Worm (Caenorhabditis elegans): ENCODE data around the gene daf-14.

daf-14 gene

ce11 chrIV:10294030-10294429 lies 43.6 kb downstream of the daf-14 start, which contains the start of gene R09E10.6:
TSS of gene R09E10.6 (minus strand) at chrIV:10294130.
- TF ChIP-seq nhr-77 (tag; optimal IDR thresholded peaks at IDR 0.05) (no peak), mdl-1 (tag; optimal IDR thresholded peaks at IDR 0.05) (no peak)

- TF ChIP-seq unc-55 (GFP tag; optimal IDR thresholded peaks at IDR 0.05) (no peak), ama-1 (optimal IDR thresholded peaks at IDR 0.05) (no peak), ztf-4 (tag; optimal IDR thresholded peaks at IDR 0.05) (peak; percentile 47), ceh-16 (tag; optimal IDR thresholded peaks at IDR 0.05) (no peak)
These were observed 44.7 kb downstream of the daf-14 start, which contains the start of gene R09E10.13 for ce11 chrIV:10295084-10295483. TSS of gene R09E10.13 (minus strand) at chrIV:10295144.

ce11 chrIV:10296036-10296435 lies 45.6 kb downstream of the daf-14 start:
- TF ChIP-seq nhr-6 (tag; optimal IDR thresholded peaks at IDR 0.05), result no peak
- no peak for TF ChIP-seq crh-2 (tag; optimal IDR thresholded peaks at IDR 0.05)
- TF ChIP-seq mab-5 (tag; optimal IDR thresholded peaks at IDR 0.05), result no peak

- TF ChIP-seq elt-1 (tag; optimal IDR thresholded peaks at IDR 0.05) (no peak), nhr-25 (tag; optimal IDR thresholded peaks at IDR 0.05) (no peak), nhr-77 (tag; optimal IDR thresholded peaks at IDR 0.05) (no peak), Y55F3AM.14 (GFP tag; optimal IDR thresholded peaks at IDR 0.05) (no peak), ama-1 (optimal IDR thresholded peaks at IDR 0.05) (no peak), mbf-1 (tag; optimal IDR thresholded peaks at IDR 0.05) (no peak), ceh-16 (tag; optimal IDR thresholded peaks at IDR 0.05) (no peak), lin-39 (tag; optimal IDR thresholded peaks at IDR 0.05) (no peak), unc-55 (GFP tag; optimal IDR thresholded peaks at IDR 0.05) (no peak), skn-1 (tag; optimal IDR thresholded peaks at IDR 0.05) (no peak), nhr-11 (tag; optimal IDR thresholded peaks at IDR 0.05) (no peak), lin-13 (GFP tag; optimal IDR thresholded peaks at IDR 0.05) (no peak), C34F6.9 (tag; optimal IDR thresholded peaks at IDR 0.05) (no peak), sma-3 (GFP tag; optimal IDR thresholded peaks at IDR 0.05) (no peak), sem-4 (tag; optimal IDR thresholded peaks at IDR 0.05) (no peak), zag-1 (tag; optimal IDR thresholded peaks at IDR 0.05) (no peak), crh-2 (tag; optimal IDR thresholded peaks at IDR 0.05) (no peak), F13H6.1 (tag; optimal IDR thresholded peaks at IDR 0.05) (no peak)
These were observed 51.8 kb downstream of the daf-14 start, which contains the start of gene R09E10.5 for ce11 chrIV:10302203-10302602. TSS of gene R09E10.5 (minus strand) at chrIV:10302303.

DNA sequence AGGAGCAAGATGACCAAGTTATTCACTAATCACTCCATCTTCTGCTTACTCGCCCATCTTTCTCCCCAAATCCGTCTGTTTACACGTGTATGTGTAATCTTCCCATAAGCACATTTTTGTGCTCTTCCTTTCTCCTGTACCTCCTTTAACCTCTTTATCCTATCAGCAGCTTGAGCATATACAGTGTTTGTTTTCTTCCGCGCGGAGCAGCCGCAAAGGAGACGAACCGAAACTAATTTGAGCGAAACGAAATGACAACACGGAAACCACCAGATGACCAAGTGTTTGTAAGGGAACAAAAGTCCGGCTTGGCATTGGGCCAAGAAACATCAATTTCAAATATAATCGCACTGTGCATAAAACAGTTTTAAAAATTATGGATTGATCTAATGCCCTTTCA lies 54.0 kb downstream of the daf-14 start:
- TF ChIP-seq lin-11 (tag; optimal IDR thresholded peaks at IDR 0.05) (no peak), mbf-1 (tag; optimal IDR thresholded peaks at IDR 0.05) (no peak), elt-3 (tag; optimal IDR thresholded peaks at IDR 0.05) (no peak)

Data from whole organism, L2 larva.